Fruit fly (Drosophila melanogaster): ENCODE measurements around the gene CG42814.
A peak's percentile ranks its signal among the peaks of the same experiment; 100 is the strongest.

The CG42814 gene

DNA sequence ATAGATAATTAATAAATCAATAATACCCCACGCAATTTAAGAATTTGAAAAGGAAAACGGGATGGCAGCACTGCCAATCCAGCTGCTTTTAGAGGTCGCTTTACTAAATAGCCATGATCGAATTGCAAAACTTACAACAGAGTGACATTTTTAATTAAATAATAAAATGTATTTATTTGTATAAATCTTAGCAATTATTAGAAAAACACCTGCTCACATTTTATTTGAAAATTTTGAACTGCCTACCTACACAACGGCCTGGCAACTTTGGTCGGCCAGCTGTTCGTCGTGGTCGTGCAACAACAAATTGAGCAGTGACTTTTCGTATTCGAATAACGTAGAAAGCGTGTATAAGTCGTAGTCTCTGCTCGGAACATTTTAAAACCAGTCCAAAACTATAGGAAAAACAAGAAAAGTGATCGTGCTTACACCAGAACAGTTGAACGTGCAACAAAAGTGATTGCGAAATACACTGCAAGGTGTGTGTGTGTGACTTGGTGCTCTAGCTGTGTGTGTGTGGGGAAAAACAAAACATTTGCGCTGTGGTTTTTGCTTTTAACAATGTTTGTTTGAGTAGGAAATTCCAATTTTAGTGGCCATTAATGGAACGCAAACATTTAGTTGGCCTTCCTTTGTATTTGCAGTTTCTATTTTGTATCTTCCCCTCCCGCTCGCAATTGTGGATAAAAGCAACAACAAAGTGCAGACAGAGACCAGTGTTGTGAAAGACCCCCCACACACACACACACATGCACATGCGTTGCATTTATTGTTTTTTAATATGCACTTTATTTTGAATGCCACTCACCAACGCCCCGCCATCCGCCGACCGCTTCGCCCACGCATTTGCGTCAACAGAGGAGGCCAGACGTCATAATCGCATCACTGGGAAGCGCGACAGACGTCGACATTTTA, 45.5 kb upstream of the CG42814 start, which contains the start of gene CG5938 (continued):
- TF ChIP-seq pdm3 (GFP tag; optimal IDR thresholded peaks at IDR 0.05) (no peak), Hr39 (GFP tag; optimal IDR thresholded peaks at IDR 0.05) (peak; percentile 16), CG8319 (GFP tag; optimal IDR thresholded peaks at IDR 0.05) (no peak), Hr38 (GFP tag; optimal IDR thresholded peaks at IDR 0.05) (no peak), CG11762 (GFP tag; optimal IDR thresholded peaks at IDR 0.05; ENCODE audit: insufficient read depth) (no peak), CG3919 (GFP tag; optimal IDR thresholded peaks at IDR 0.05) (peak; percentile 47), CG6792 (GFP tag; optimal IDR thresholded peaks at IDR 0.05) (no peak), svp (GFP tag) (peak; percentile 59), spab (GFP tag; optimal IDR thresholded peaks at IDR 0.05) (no peak), topi (GFP tag; optimal IDR thresholded peaks at IDR 0.05) (peak; percentile 22), Ets21C (GFP tag; optimal IDR thresholded peaks at IDR 0.05) (no peak), CG4318 (GFP tag; optimal IDR thresholded peaks at IDR 0.05) (no peak), Eip75B (GFP tag; optimal IDR thresholded peaks at IDR 0.05) (peak; percentile 12), Eip93F (GFP tag; optimal IDR thresholded peaks at IDR 0.05) (no peak), Ets96B (tag; optimal IDR thresholded peaks at IDR 0.05) (peak; percentile 34), dac (GFP tag; optimal IDR thresholded peaks at IDR 0.05) (no peak), CG6163 (GFP tag; IDR thresholded peaks at IDR 0.05) (peak; percentile 67), achi (GFP tag; optimal IDR thresholded peaks at IDR 0.05) (peak; percentile 57)

dm6 chr3R:27273118-27274062, 44.1 kb upstream of the CG42814 start, which contains the start of gene CG5934:
TSS of gene CG5934 (plus strand) at chr3R:27273705.
- TF ChIP-seq Sox15 (GFP tag; optimal IDR thresholded peaks at IDR 0.05) (no peak), CG34406 (GFP tag; optimal IDR thresholded peaks at IDR 0.05) (peak; percentile 15), CG32006 (GFP tag; optimal IDR thresholded peaks at IDR 0.05) (peak; percentile 3), Sox102F (GFP tag; optimal IDR thresholded peaks at IDR 0.05) (no peak), CG31627 (GFP tag; optimal IDR thresholded peaks at IDR 0.05) (peak; percentile 48), Eip93F (GFP tag; optimal IDR thresholded peaks at IDR 0.05) (no peak), CG8632 (GFP tag; optimal IDR thresholded peaks at IDR 0.05) (no peak), acj6 (GFP tag; optimal IDR thresholded peaks at IDR 0.05) (peak; percentile 11), CG3919 (GFP tag; optimal IDR thresholded peaks at IDR 0.05) (peak; percentile 46), svp (GFP tag) (peak; percentile 50), Ets21C (GFP tag; optimal IDR thresholded peaks at IDR 0.05) (no peak), Gug (GFP tag; IDR thresholded peaks at IDR 0.05) (no peak), Lpt (GFP tag; optimal IDR thresholded peaks at IDR 0.05) (no peak), Smox (GFP tag; optimal IDR thresholded peaks at IDR 0.05) (no peak), CG10631 (GFP tag; optimal IDR thresholded peaks at IDR 0.05) (no peak), Sox14 (GFP tag; optimal IDR thresholded peaks at IDR 0.05) (peak; percentile 52), Blimp-1 (GFP tag; optimal IDR thresholded peaks at IDR 0.05) (no peak), CG11762 (GFP tag; optimal IDR thresholded peaks at IDR 0.05; ENCODE audit: insufficient read depth) (no peak), CG8319 (GFP tag; optimal IDR thresholded peaks at IDR 0.05) (no peak), CG10669 (GFP tag; optimal IDR thresholded peaks at IDR 0.05) (peak; percentile 1), eg (GFP tag; IDR thresholded peaks at IDR 0.05) (no peak), spab (GFP tag; optimal IDR thresholded peaks at IDR 0.05) (no peak), esn (GFP tag; optimal IDR thresholded peaks at IDR 0.05) (peak; percentile 52), salr (GFP tag; optimal IDR thresholded peaks at IDR 0.05) (no peak), dsx (GFP tag; optimal IDR thresholded peaks at IDR 0.05; ENCODE audit: poor library complexity, severe bottlenecking) (no peak), CG6276 (GFP tag; optimal IDR thresholded peaks at IDR 0.05) (peak; percentile 73), net (GFP tag; optimal IDR thresholded peaks at IDR 0.05) (peak; percentile 19), Hr4 (GFP tag; optimal IDR thresholded peaks at IDR 0.05) (no peak), Met (GFP tag; optimal IDR thresholded peaks at IDR 0.05) (no peak), OdsH (GFP tag; optimal IDR thresholded peaks at IDR 0.05) (no peak), achi (GFP tag; optimal IDR thresholded peaks at IDR 0.05) (peak; percentile 26), CG8119 (GFP tag; IDR thresholded peaks at IDR 0.05) (no peak), CG7368 (GFP tag; optimal IDR thresholded peaks at IDR 0.05) (no peak), CG4318 (GFP tag; optimal IDR thresholded peaks at IDR 0.05) (no peak), CG11294 (GFP tag; IDR thresholded peaks at IDR 0.05) (no peak), lz (GFP tag; optimal IDR thresholded peaks at IDR 0.05) (peak; percentile 35)
